Worm (Caenorhabditis elegans) whole organism, mixed stage, embryonic: ENCODE measurements around the gene C44B12.3.

ENCODE experiments used
- M03D4.4 ChIP-seq: sonication (generic microtip); optimal IDR thresholded peaks from 2 replicates; lab custom pipeline; 2017; ENCODE audit warnings: mild to moderate bottlenecking, missing genetic modification characterization, missing compliant biosample characterization
- bed-3 ChIP-seq: fragments of 200-800 bp; sonication (Bioruptor generic); optimal IDR thresholded peaks from 3 replicates; lab custom pipeline; 2018; ENCODE audit warnings: mild to moderate bottlenecking, missing genetic modification characterization, moderate library complexity, missing compliant biosample characterization
- blmp-1 ChIP-seq: fragments of 150-350 bp; optimal IDR thresholded peaks from 2 replicates; lab custom pipeline; 2014; ENCODE audit warnings: missing biosample characterization, missing genetic modification characterization
- ceh-39 ChIP-seq: fragments of 150-350 bp; optimal IDR thresholded peaks from 2 replicates; lab custom pipeline; 2014; ENCODE audit warnings: missing biosample characterization, missing genetic modification characterization
- ceh-43 ChIP-seq: fragments of 200-800 bp; sonication (Bioruptor generic); optimal IDR thresholded peaks from 2 replicates; lab custom pipeline; 2018; ENCODE audit warnings: mild to moderate bottlenecking, missing genetic modification characterization, moderate library complexity, missing compliant biosample characterization
- ceh-83 ChIP-seq: fragments of 200-800 bp; sonication (Bioruptor generic); optimal IDR thresholded peaks from 2 replicates; lab custom pipeline; 2018; ENCODE audit warnings: mild to moderate bottlenecking, missing genetic modification characterization, missing compliant biosample characterization
- ces-1 ChIP-seq: fragments of 150-350 bp; optimal IDR thresholded peaks from 2 replicates; lab custom pipeline; 2014; ENCODE audit warnings: missing biosample characterization, missing genetic modification reagents, missing genetic modification characterization
- cnd-1 ChIP-seq: fragments of 200-800 bp; sonication (Bioruptor generic); optimal IDR thresholded peaks from 2 replicates; lab custom pipeline; 2018; ENCODE audit warnings: mild to moderate bottlenecking, missing genetic modification characterization, missing compliant biosample characterization
- drap-1 ChIP-seq: fragments of 200-800 bp; sonication (Bioruptor generic); optimal IDR thresholded peaks from 3 replicates; lab custom pipeline; 2018; ENCODE audit warnings: mild to moderate bottlenecking, missing genetic modification characterization, missing compliant biosample characterization
- elt-1 ChIP-seq: sonication (generic microtip); optimal IDR thresholded peaks from 2 replicates; lab custom pipeline; 2017; ENCODE audit warnings: missing genetic modification characterization, mild to moderate bottlenecking, missing compliant biosample characterization, antibody characterized with exemption, moderate library complexity, borderline replicate concordance; ENCODE audit not compliant: insufficient read depth
- elt-3 ChIP-seq: fragments of 150-350 bp; optimal IDR thresholded peaks from 2 replicates; lab custom pipeline; 2014; ENCODE audit warnings: missing biosample characterization, missing genetic modification characterization
- ham-2 ChIP-seq: fragments of 200-800 bp; sonication (Bioruptor generic); optimal IDR thresholded peaks from 2 replicates; lab custom pipeline; 2018; ENCODE audit warnings: mild to moderate bottlenecking, missing genetic modification characterization, missing compliant biosample characterization
- hlh-1 ChIP-seq: fragments of 150-350 bp; optimal IDR thresholded peaks from 2 replicates; lab custom pipeline; 2014; ENCODE audit warnings: missing biosample characterization, missing genetic modification reagents, missing genetic modification characterization
- lin-13 ChIP-seq: fragments of 150-350 bp; optimal IDR thresholded peaks from 2 replicates; lab custom pipeline; 2014; ENCODE audit warnings: missing biosample characterization, missing genetic modification characterization
- lin-32 ChIP-seq: fragments of 200-800 bp; sonication (Bioruptor generic); optimal IDR thresholded peaks from 2 replicates; lab custom pipeline; 2018; ENCODE audit warnings: mild to moderate bottlenecking, missing genetic modification characterization, missing compliant biosample characterization
- lsy-2 ChIP-seq: fragments of 150-350 bp; optimal IDR thresholded peaks from 2 replicates; lab custom pipeline; 2014; ENCODE audit warnings: missing biosample characterization, missing genetic modification characterization
- mab-5 ChIP-seq: fragments of 150-350 bp; optimal IDR thresholded peaks from 2 replicates; lab custom pipeline; 2014; ENCODE audit warnings: missing biosample characterization, missing genetic modification characterization
- mls-2 ChIP-seq: sonication (generic microtip); optimal IDR thresholded peaks from 2 replicates; lab custom pipeline; 2016; ENCODE audit warnings: mild to moderate bottlenecking, missing genetic modification characterization, moderate library complexity, missing compliant biosample characterization
- nhr-12 ChIP-seq: fragments of 150-350 bp; optimal IDR thresholded peaks from 2 replicates; lab custom pipeline; 2014; ENCODE audit warnings: missing biosample characterization, missing genetic modification characterization
- nhr-2 ChIP-seq: fragments of 150-350 bp; optimal IDR thresholded peaks from 2 replicates; lab custom pipeline; 2014; ENCODE audit warnings: missing biosample characterization, missing genetic modification characterization
- nhr-28 ChIP-seq: fragments of 150-350 bp; optimal IDR thresholded peaks from 2 replicates; lab custom pipeline; 2014; ENCODE audit warnings: missing biosample characterization, missing genetic modification characterization
- nhr-76 ChIP-seq: sonication (generic microtip); optimal IDR thresholded peaks from 2 replicates; lab custom pipeline; 2017; ENCODE audit warnings: missing biosample characterization, missing genetic modification characterization
- pha-4 ChIP-seq: fragments of 150-350 bp; optimal IDR thresholded peaks from 2 replicates; lab custom pipeline; 2018; ENCODE audit warnings: missing biosample characterization, missing genetic modification reagents, missing genetic modification characterization
- sem-2 ChIP-seq: fragments of 200-800 bp; sonication (Bioruptor generic); optimal IDR thresholded peaks from 2 replicates; lab custom pipeline; 2018; ENCODE audit warnings: mild to moderate bottlenecking, missing genetic modification characterization, missing compliant biosample characterization
- snpc-4 ChIP-seq: fragments of 150-350 bp; optimal IDR thresholded peaks from 2 replicates; lab custom pipeline; 2014; ENCODE audit warnings: missing biosample characterization, missing genetic modification characterization
- sptf-1 ChIP-seq: sonication (generic microtip); optimal IDR thresholded peaks from 2 replicates; lab custom pipeline; 2017; ENCODE audit warnings: mild to moderate bottlenecking, missing genetic modification characterization, moderate library complexity, missing compliant biosample characterization
- tbx-8 ChIP-seq: fragments of 200-800 bp; sonication (Bioruptor generic); optimal IDR thresholded peaks from 2 replicates; lab custom pipeline; 2018; ENCODE audit warnings: mild to moderate bottlenecking, missing genetic modification characterization, moderate library complexity, missing compliant biosample characterization
- unc-120 ChIP-seq: sonication (generic microtip); optimal IDR thresholded peaks from 2 replicates; lab custom pipeline; 2017; ENCODE audit warnings: missing genetic modification characterization, missing compliant biosample characterization; ENCODE audit not compliant: poor library complexity, severe bottlenecking
- unc-39 ChIP-seq: fragments of 150-350 bp; optimal IDR thresholded peaks from 2 replicates; lab custom pipeline; 2014; ENCODE audit warnings: missing biosample characterization, missing genetic modification characterization
- unc-62 ChIP-seq: fragments of 150-350 bp; optimal IDR thresholded peaks from 2 replicates; lab custom pipeline; 2014; ENCODE audit warnings: missing biosample characterization, missing genetic modification reagents, missing genetic modification characterization
- zip-8 ChIP-seq: fragments of 150-350 bp; optimal IDR thresholded peaks from 2 replicates; lab custom pipeline; 2014; ENCODE audit warnings: missing biosample characterization, missing genetic modification characterization
- ztf-11 ChIP-seq: fragments of 150-350 bp; optimal IDR thresholded peaks from 2 replicates; lab custom pipeline; 2014; ENCODE audit warnings: missing biosample characterization, missing genetic modification characterization

The C44B12.3 gene

DNA sequence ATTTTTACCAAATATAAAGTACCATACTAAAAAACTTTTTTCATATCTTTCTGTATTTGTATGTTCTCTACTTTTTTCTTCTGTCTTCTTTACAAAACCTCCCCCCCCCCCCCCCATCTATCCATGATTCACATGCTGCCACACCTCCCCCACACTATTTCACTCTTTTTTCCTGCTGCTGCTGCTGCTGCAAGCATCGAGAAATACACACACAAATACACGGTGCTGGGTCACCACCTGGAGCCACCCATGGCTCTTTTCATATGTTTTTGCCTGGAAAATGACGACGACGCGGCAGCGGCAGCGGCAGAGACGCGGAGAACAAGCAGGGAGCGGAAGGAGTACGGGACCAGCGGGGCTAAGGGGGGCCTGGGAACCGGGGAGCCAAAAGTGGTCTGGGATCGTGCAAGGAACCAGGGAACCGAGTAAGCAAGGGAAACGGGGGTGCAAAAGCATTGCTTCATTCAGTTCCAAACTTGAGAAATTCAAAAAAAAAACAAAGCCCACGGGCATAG, 35.8 kb upstream of the C44B12.3 start:
- no peak for TF ChIP-seq bed-3 (GFP tag; lab: Kevin White, UChicago)
- no peak for TF ChIP-seq mab-5 (tag; lab: Kevin White, UChicago)
- no peak for TF ChIP-seq drap-1 (GFP tag; lab: Kevin White, UChicago)
- TF ChIP-seq mls-2, result no peak
- no peak for TF ChIP-seq unc-62 (GFP tag; lab: Kevin White, UChicago)
- no peak for TF ChIP-seq ceh-43
- no peak for TF ChIP-seq elt-1 (tag; lab: Kevin White, UChicago)
- no peak for TF ChIP-seq ces-1 (GFP tag; lab: Kevin White, UChicago)
- TF ChIP-seq ham-2, result no peak
- TF ChIP-seq ceh-39, result no peak

DNA sequence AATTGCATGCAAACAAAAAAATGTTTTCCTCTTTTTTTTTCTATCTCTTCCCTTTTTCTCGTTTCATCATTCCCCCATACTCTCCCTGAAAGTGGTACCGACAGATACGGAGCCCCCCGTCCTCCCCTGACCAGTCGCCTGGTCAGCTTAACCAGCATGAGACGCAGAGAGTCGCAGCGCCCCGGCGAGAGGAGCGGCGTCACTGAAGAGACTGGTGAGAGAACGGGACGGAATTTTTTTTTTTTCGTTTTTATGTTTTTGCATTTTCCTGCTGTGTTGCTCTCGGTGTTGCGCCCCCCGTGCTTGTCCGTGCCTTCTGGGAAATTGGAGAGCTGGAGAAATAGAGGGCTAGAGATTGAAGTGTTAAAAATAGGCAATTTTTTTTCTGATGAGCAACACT, 34.2 kb upstream of the C44B12.3 start:
- no peak for TF ChIP-seq sptf-1
- TF ChIP-seq unc-39, result no peak
- no peak for TF ChIP-seq lsy-2
- no peak for TF ChIP-seq sem-2 (GFP tag; lab: Kevin White, UChicago)
- no peak for TF ChIP-seq snpc-4 (tag; lab: Kevin White, UChicago)
- TF ChIP-seq drap-1 (GFP tag; lab: Kevin White, UChicago), result no peak
- no peak for TF ChIP-seq lin-32 (GFP tag; lab: Kevin White, UChicago)
- TF ChIP-seq unc-62 (GFP tag; lab: Kevin White, UChicago), result no peak
- no peak for TF ChIP-seq lin-13 (tag; lab: Kevin White, UChicago)
- TF ChIP-seq pha-4 (tag; lab: Kevin White, UChicago), result no peak
- TF ChIP-seq cnd-1 (tag; lab: Kevin White, UChicago), result no peak
- no peak for TF ChIP-seq nhr-28 (tag; lab: Kevin White, UChicago)
- TF ChIP-seq mab-5 (tag; lab: Kevin White, UChicago), result no peak
- TF ChIP-seq ham-2, result no peak

DNA sequence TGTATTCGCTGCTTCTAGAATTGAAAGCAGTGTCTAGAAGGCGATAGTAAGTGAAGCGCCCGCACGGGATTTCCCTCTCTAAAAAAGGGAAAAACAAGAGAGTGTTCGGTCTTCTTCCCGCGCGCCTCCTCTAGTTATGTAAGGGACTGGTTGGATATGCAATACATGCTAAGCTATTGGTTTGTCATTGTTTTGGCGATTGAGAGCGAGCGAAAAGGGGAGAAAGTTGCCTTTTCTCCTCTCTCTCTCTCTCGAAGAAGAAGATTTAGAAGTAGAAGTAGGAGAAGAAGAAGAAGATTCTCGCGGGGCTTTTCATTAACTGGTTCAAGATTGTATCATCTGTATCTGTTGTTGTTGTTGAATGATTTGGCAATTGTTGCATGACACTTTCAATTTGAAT, 30.5 kb upstream of the C44B12.3 start:
- no peak for TF ChIP-seq sem-2 (GFP tag; lab: Kevin White, UChicago)
- peak; percentile 57 for TF ChIP-seq blmp-1
- TF ChIP-seq drap-1 (GFP tag; lab: Kevin White, UChicago), result no peak

DNA sequence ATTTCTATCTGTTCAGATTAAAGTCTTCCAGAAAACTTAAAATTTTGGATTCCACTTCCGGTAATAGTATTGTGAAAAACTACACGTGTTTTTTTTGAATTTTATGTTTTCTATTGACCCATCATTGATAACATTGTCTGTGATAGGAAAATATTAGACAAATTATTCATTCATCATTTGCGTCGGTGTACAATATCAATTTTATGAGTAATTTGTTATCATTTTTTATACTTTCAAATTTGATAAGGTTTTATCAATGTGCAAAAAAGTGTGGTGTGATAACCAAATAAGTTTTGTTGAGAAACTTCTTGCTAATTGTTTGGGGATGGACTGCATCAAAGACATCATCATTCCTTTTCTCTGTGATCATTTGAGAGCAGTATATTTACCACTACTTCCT, 29.1 kb upstream of the C44B12.3 start:
- no peak for TF ChIP-seq pha-4 (tag; lab: Kevin White, UChicago)
- no peak for TF ChIP-seq sptf-1
- TF ChIP-seq hlh-1 (tag; lab: Kevin White, UChicago), result no peak
- no peak for TF ChIP-seq mls-2
- TF ChIP-seq ceh-83 (GFP tag; lab: Kevin White, UChicago), result no peak
- no peak for TF ChIP-seq snpc-4 (tag; lab: Kevin White, UChicago)
- TF ChIP-seq nhr-2 (tag; lab: Kevin White, UChicago), result no peak
- TF ChIP-seq drap-1 (GFP tag; lab: Kevin White, UChicago), result no peak
- no peak for TF ChIP-seq blmp-1
- TF ChIP-seq bed-3 (GFP tag; lab: Kevin White, UChicago), result no peak
- no peak for TF ChIP-seq lin-13 (tag; lab: Kevin White, UChicago)

DNA sequence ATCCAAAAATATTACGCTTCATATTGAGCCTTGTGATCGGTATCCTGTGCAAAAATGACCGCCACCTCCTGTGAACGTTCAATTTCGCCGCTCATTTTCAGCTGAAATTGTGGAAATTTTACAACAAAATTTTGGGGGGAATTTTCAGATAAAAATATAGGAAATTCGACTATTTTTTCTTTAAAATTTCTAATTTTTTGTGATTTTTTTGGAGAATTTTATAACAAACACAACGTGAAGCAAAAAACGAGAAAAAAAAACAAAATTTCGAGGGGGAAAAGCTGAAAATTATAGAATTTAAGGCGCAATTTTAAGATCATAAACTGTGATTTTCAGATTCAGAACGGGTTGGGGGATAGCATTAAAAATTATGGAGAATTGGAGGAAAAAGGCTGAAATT, 17.7 kb upstream of the C44B12.3 start, which contains the start of gene csn-4:
csn-4 (minus strand) TSS at position 101 of the 400 bp plus-strand sequence.
- TF ChIP-seq nhr-28 (tag; lab: Kevin White, UChicago), result no peak
- no peak for TF ChIP-seq ces-1 (GFP tag; lab: Kevin White, UChicago)
- no peak for TF ChIP-seq unc-120 (tag; lab: Kevin White, UChicago)
- no peak for TF ChIP-seq snpc-4 (tag; lab: Kevin White, UChicago)
- no peak for TF ChIP-seq hlh-1 (tag; lab: Kevin White, UChicago)
- no peak for TF ChIP-seq nhr-76 (tag; lab: Kevin White, UChicago)
- TF ChIP-seq ceh-39, result no peak
- no peak for TF ChIP-seq nhr-2 (tag; lab: Kevin White, UChicago)
- TF ChIP-seq ceh-43, result no peak

DNA sequence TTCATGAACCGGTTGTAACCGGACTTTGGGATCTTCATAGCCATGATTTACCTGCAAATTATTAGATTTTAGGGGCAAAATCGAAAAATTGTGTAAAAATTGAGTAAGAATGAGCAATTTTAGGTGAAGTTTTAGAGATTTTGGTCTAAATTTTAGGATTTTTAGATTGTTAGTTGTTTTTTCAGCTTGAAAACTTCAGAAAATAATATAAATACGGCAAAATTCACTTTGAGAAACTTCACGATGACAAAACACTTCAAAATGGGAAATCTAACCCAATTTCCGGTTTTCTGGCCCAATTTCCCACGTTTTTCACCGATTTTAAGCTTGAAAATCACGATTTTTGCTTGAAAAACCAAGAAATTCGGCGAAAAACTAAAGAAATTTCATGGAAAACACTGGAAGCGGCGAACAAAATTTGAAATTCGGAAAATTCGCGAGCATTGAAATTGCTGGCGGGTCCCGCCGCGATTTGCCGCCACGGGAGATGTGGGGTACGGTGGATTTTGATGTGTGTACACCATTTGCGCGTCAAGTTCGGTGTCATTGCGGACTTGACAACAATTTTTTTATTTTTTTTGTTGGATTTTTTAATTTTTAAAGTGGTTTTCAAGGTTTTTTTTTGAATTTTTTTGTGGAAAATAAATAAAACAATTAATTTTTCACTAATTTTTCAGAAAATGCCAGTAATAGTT, 10.5 kb upstream of the C44B12.3 start, which contains the start of the genes cct-8 and Y55F3AR.2:
cct-8 (minus strand) TSS at position 51 of the 695 bp plus-strand sequence.
Y55F3AR.2 (plus strand) TSS at position 672 of the 695 bp plus-strand sequence.
- peak; percentile 63 for TF ChIP-seq M03D4.4 (tag; lab: Kevin White, UChicago)
- no peak for TF ChIP-seq zip-8 (tag; lab: Kevin White, UChicago)
- no peak for TF ChIP-seq sem-2 (GFP tag; lab: Kevin White, UChicago)
- TF ChIP-seq lsy-2, result peak; percentile 100
- peak; percentile 10 for TF ChIP-seq tbx-8 (GFP tag; lab: Kevin White, UChicago)
- TF ChIP-seq ceh-43, result peak; percentile 77
- TF ChIP-seq nhr-28 (tag; lab: Kevin White, UChicago), result no peak
- TF ChIP-seq cnd-1 (tag; lab: Kevin White, UChicago), result peak; percentile 71
- peak; percentile 78 for TF ChIP-seq drap-1 (GFP tag; lab: Kevin White, UChicago)
- TF ChIP-seq unc-39, result no peak
- TF ChIP-seq nhr-76 (tag; lab: Kevin White, UChicago), result no peak
- peak; percentile 12 for TF ChIP-seq bed-3 (GFP tag; lab: Kevin White, UChicago)
- TF ChIP-seq sptf-1, result peak; percentile 85
- peak; percentile 66 for TF ChIP-seq ceh-39
- TF ChIP-seq ham-2, result peak; percentile 29
- peak; percentile 90 for TF ChIP-seq lin-13 (tag; lab: Kevin White, UChicago)
- TF ChIP-seq ces-1 (GFP tag; lab: Kevin White, UChicago), result peak; percentile 81
- peak; percentile 85 for TF ChIP-seq mls-2
- TF ChIP-seq elt-3 (tag; lab: Kevin White, UChicago), result no peak
- no peak for TF ChIP-seq nhr-12
- peak; percentile 21 for TF ChIP-seq unc-120 (tag; lab: Kevin White, UChicago)
- peak; percentile 93 for TF ChIP-seq pha-4 (tag; lab: Kevin White, UChicago)
- TF ChIP-seq ztf-11 (tag; lab: Kevin White, UChicago), result peak; percentile 50
- no peak for TF ChIP-seq lin-32 (GFP tag; lab: Kevin White, UChicago)
- peak; percentile 58 for TF ChIP-seq unc-62 (GFP tag; lab: Kevin White, UChicago)
- no peak for TF ChIP-seq ceh-83 (GFP tag; lab: Kevin White, UChicago)
- TF ChIP-seq nhr-2 (tag; lab: Kevin White, UChicago), result peak; percentile 23
- no peak for TF ChIP-seq elt-1 (tag; lab: Kevin White, UChicago)
